Worm (Caenorhabditis elegans): ENCODE results near the gene C41G11.1.
A peak's percentile ranks its signal among the peaks of the same experiment; 100 is the strongest.

C41G11.1 gene

DNA sequence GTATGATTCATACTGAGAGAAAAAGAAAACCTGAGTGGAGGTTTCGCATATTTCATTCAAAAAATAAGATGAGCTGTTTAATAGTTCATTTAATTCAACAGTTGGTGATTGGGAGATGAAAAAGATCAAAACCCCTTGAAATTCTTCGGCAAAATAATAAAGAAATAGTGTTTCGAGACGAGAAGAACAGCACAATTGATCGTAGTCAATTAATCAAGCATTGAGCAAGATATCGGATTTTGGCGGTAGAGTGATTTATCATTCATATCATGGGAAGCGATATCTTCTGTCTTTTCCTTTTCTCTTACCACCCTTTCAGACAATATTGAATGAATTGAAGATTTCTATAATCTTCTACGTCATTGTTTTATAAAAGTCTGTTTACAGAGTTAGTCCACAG, 26.6 kb upstream of the C41G11.1 start (continued):
- no peak for TF ChIP-seq die-1 (tag; optimal IDR thresholded peaks at IDR 0.05)
- no peak for TF ChIP-seq ztf-6 (GFP tag; IDR thresholded peaks at IDR 0.05)
- no peak for TF ChIP-seq D2030.7 (GFP tag; IDR thresholded peaks at IDR 0.05)

DNA sequence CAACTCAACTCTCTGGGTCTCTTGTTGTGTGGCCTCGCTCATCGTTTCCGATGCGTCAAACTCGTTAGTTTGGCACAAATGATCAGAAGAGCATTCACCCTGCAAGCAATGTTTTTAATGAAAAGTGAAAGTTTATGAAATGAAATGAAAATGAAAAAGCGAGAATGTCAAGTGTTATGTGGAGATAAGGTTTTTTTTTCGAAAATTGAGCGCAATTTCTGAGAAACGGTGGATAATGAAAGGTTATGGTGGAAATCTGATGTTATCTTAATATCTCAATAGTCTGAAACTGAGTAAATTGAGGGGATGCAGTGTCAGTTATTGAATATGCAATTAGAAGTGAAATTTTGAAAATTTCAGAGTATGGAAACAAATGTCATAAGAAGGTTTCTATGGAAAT, 23.2 kb upstream of the C41G11.1 start, which contains the start of gene gnrr-4:
gnrr-4 (minus strand) TSS at position 101 of the 400 bp plus-strand sequence.
- TF ChIP-seq ceh-91 (GFP tag; IDR thresholded peaks at IDR 0.05) = no peak
- TF ChIP-seq madf-6 (GFP tag; IDR thresholded peaks at IDR 0.05) = no peak
- no peak for TF ChIP-seq bed-2 (GFP tag; IDR thresholded peaks at IDR 0.05)
- TF ChIP-seq aptf-3 (GFP tag; IDR thresholded peaks at IDR 0.05) = no peak
- no peak for TF ChIP-seq lin-40 (tag; optimal IDR thresholded peaks at IDR 0.05)
- no peak for TF ChIP-seq cebp-2 (GFP tag; IDR thresholded peaks at IDR 0.05)
- TF ChIP-seq efl-1 (GFP tag; optimal IDR thresholded peaks at IDR 0.05) = no peak
- TF ChIP-seq Y95B8A.8 (GFP tag; IDR thresholded peaks at IDR 0.05) = no peak
- TF ChIP-seq somi-1 (GFP tag; optimal IDR thresholded peaks at IDR 0.05) = no peak
- no peak for TF ChIP-seq snpc-1.3 (tag; optimal IDR thresholded peaks at IDR 0.05; ENCODE audit: insufficient read depth)
- no peak for TF ChIP-seq die-1 (tag; optimal IDR thresholded peaks at IDR 0.05)
- no peak for TF ChIP-seq egl-18 (GFP tag; IDR thresholded peaks at IDR 0.05)
- no peak for TF ChIP-seq athp-1 (tag; optimal IDR thresholded peaks at IDR 0.05)
- no peak for TF ChIP-seq attf-5 (GFP tag; optimal IDR thresholded peaks at IDR 0.05)
- no peak for TF ChIP-seq mel-28 (tag; optimal IDR thresholded peaks at IDR 0.05; ENCODE audit: borderline replicate concordance)
- TF ChIP-seq fkh-3 (tag; optimal IDR thresholded peaks at IDR 0.05) = no peak
- TF ChIP-seq madf-3 (GFP tag; IDR thresholded peaks at IDR 0.05) = no peak
- TF ChIP-seq Y53F4B.3 (GFP tag; IDR thresholded peaks at IDR 0.05) = no peak
- TF ChIP-seq ceh-27 (GFP tag; optimal IDR thresholded peaks at IDR 0.05) = no peak
- no peak for TF ChIP-seq F37B4.10 (GFP tag; IDR thresholded peaks at IDR 0.05)

DNA sequence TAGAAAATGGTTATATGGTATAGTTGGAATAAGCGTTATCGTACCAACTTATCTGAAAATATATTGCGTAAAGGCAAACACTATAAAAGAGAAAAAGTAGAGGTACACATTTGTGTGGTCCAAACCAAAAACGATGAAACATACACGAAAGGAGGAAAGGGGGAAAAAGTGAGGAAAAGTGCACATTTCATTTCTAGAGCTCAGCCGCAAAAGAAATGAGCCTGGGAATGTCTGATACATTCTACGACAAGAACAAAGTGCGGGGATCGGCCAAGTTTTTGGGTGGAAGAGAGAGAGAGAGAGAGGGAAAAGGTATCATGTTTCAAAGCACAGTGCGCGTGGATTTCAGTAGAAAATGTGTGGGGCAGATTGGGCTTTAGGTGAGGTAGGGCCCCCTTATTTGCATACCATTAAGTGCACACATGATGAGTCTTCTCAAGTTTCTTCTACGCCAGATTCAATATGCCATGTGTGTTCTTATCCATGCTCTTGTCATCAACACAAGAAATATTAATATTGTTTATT, 13.8 kb upstream of the C41G11.1 start, which contains the start of gene rgs-6:
rgs-6 (minus strand) TSS at position 51 of the 525 bp plus-strand sequence.
- TF ChIP-seq snpc-4 (GFP tag; optimal IDR thresholded peaks at IDR 0.05) = no peak
- no peak for TF ChIP-seq snpc-4 (tag; optimal IDR thresholded peaks at IDR 0.05)
- no peak for TF ChIP-seq F10E7.11 (tag; optimal IDR thresholded peaks at IDR 0.05)
- TF ChIP-seq snpc-1.1 (tag; optimal IDR thresholded peaks at IDR 0.05; ENCODE audit: insufficient read depth) = no peak
- no peak for TF ChIP-seq fkh-3 (tag; optimal IDR thresholded peaks at IDR 0.05)
- no peak for TF ChIP-seq efl-1 (GFP tag; optimal IDR thresholded peaks at IDR 0.05)

DNA sequence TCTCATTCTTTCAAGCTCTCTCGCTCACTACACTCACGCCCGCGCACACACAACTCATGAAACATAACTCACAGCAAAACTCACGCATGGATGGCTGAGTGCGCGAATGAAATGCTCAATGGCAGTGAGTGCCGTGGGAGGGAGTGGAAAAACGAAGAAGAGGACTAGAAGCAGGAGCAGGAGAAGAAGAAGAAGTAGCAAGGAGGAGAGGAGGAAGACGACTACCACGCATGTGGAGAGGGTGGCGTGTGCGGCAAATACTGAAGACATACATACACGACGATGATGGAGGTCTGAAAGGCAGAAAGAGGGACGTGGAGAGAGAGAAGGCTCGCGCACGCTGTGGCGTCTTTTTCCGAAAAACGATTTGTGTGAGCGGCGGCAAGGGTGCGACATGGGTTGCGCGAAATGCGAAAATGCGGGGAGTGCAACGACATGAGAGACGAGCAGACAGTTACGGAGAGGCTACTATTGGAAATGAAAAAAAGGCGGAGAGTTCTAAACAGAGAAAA, 9.0 kb upstream of the C41G11.1 start:
- TF ChIP-seq athp-1 (tag; optimal IDR thresholded peaks at IDR 0.05) = no peak
- TF ChIP-seq repo-1 (tag; optimal IDR thresholded peaks at IDR 0.05) = peak; percentile 7
- no peak for TF ChIP-seq F55B11.4 (tag; optimal IDR thresholded peaks at IDR 0.05; ENCODE audit: borderline replicate concordance, insufficient read depth)
- TF ChIP-seq F52B5.7 (tag; optimal IDR thresholded peaks at IDR 0.05) = no peak
- TF ChIP-seq snpc-1.3 (tag; optimal IDR thresholded peaks at IDR 0.05; ENCODE audit: insufficient read depth) = no peak
- TF ChIP-seq ceh-58 (GFP tag; IDR thresholded peaks at IDR 0.05) = no peak
- TF ChIP-seq Y53G8AR.9 (GFP tag; conservative IDR thresholded peaks at IDR 0.05) = no peak
- TF ChIP-seq ceh-27 (GFP tag; optimal IDR thresholded peaks at IDR 0.05) = peak; percentile 62
- no peak for TF ChIP-seq F49E8.2 (tag; optimal IDR thresholded peaks at IDR 0.05; ENCODE audit: insufficient read depth)
- no peak for TF ChIP-seq B0261.1 (tag; optimal IDR thresholded peaks at IDR 0.05)
- peak; percentile 42; the same call in 1 of the 2 replicates for TF ChIP-seq dox-1 (GFP tag; IDR thresholded peaks at IDR 0.05)
- TF ChIP-seq unc-130 (GFP tag; optimal IDR thresholded peaks at IDR 0.05) = no peak
- peak; percentile 49 for TF ChIP-seq mcd-1 (GFP tag; IDR thresholded peaks at IDR 0.05)
- TF ChIP-seq lin-35 (GFP tag; optimal IDR thresholded peaks at IDR 0.05) = peak in 1 of 3 experiments; percentile 60
- no peak for TF ChIP-seq zim-3 (tag; optimal IDR thresholded peaks at IDR 0.05)
- TF ChIP-seq lin-54 (GFP tag; optimal IDR thresholded peaks at IDR 0.05) = peak; percentile 12
- TF ChIP-seq Y53F4B.3 (GFP tag; IDR thresholded peaks at IDR 0.05) = no peak
- no peak for TF ChIP-seq nhr-179 (tag; optimal IDR thresholded peaks at IDR 0.05)
- TF ChIP-seq let-607 (tag; optimal IDR thresholded peaks at IDR 0.05) = no peak
- no peak for TF ChIP-seq aptf-2 (GFP tag; conservative IDR thresholded peaks at IDR 0.05)
- peak; percentile 15; the same call in 1 of the 2 replicates for TF ChIP-seq ztf-6 (GFP tag; IDR thresholded peaks at IDR 0.05)
- TF ChIP-seq snpc-1.1 (tag; optimal IDR thresholded peaks at IDR 0.05; ENCODE audit: insufficient read depth) = no peak
